Worm (Caenorhabditis elegans): Measurements from ENCODE around the gene C14F11.7.

- no peak for TF ChIP-seq him-1 (tag; optimal IDR thresholded peaks at IDR 0.05)
- no peak for TF ChIP-seq W03F9.2 (tag; optimal IDR thresholded peaks at IDR 0.05)
- no peak for TF ChIP-seq dao-5 (tag; optimal IDR thresholded peaks at IDR 0.05)
These were observed 20.5 kb downstream of the C14F11.7 start, which contains the start of gene T13C5.10 for ce11 chrX:6187848-6188247.

Measured in whole organism, L4/young adult.